Worm (Caenorhabditis elegans) whole organism, young adult: ENCODE data around the gene K07C5.2.

ENCODE experiments used
- B0336.3 ChIP-seq: fragments of 200-800 bp; sonication (Bioruptor generic); IDR thresholded peaks from 2 replicates; pipeline ENCODE4 v1.3.6; 2022; ENCODE audit warnings: missing genetic modification characterization, missing compliant biosample characterization
- C17E4.6 ChIP-seq: fragments of 200-800 bp; sonication (Bioruptor generic); IDR thresholded peaks from 2 replicates; pipeline ENCODE4 v1.3.6; 2022; ENCODE audit warnings: missing genetic modification reagents, missing genetic modification characterization, missing compliant biosample characterization
- F22D6.2 ChIP-seq: sonication (generic microtip); optimal IDR thresholded peaks from 2 replicates; lab custom pipeline; 2016; ENCODE audit warnings: mild to moderate bottlenecking, missing genetic modification characterization, missing compliant biosample characterization
- F33H1.4 ChIP-seq: fragments of 200-800 bp; sonication (Bioruptor generic); IDR thresholded peaks from 2 replicates; pipeline ENCODE4 v1.3.6; 2022; ENCODE audit warnings: missing genetic modification reagents, missing genetic modification characterization, missing compliant biosample characterization
- F37B4.10 ChIP-seq: fragments of 200-800 bp; sonication (Bioruptor generic); IDR thresholded peaks from 2 replicates; pipeline ENCODE4 v1.3.6; 2022; ENCODE audit warnings: missing genetic modification characterization, missing compliant biosample characterization
- F52B5.7 ChIP-seq: sonication (generic microtip); optimal IDR thresholded peaks from 2 replicates; lab custom pipeline; 2016; ENCODE audit warnings: mild to moderate bottlenecking, missing genetic modification characterization, missing compliant biosample characterization
- F55B11.4 ChIP-seq: sonication (generic microtip); optimal IDR thresholded peaks from 2 replicates; lab custom pipeline; 2016; ENCODE audit warnings: missing compliant biosample characterization, missing genetic modification characterization, borderline replicate concordance; ENCODE audit not compliant: insufficient read depth
- F57A8.1 ChIP-seq: fragments of 200-800 bp; sonication (Bioruptor generic); optimal IDR thresholded peaks from 2 replicates; lab custom pipeline; 2018; ENCODE audit warnings: mild to moderate bottlenecking, missing genetic modification characterization, moderate library complexity, missing compliant biosample characterization
- Y53G8AR.9 ChIP-seq: fragments of 200-800 bp; sonication (Bioruptor generic); conservative IDR thresholded peaks from 2 replicates; pipeline ENCODE4 v1.3.6; 2022; ENCODE audit warnings: missing genetic modification reagents, missing genetic modification characterization, missing compliant biosample characterization
- Y67H2A.10 ChIP-seq: fragments of 200-800 bp; sonication (Bioruptor generic); conservative IDR thresholded peaks from 2 replicates; pipeline ENCODE4 v1.3.6; 2022; ENCODE audit warnings: missing genetic modification reagents, missing genetic modification characterization, missing compliant biosample characterization
- Y95B8A.8 ChIP-seq: fragments of 200-800 bp; sonication (Bioruptor generic); IDR thresholded peaks from 2 replicates; pipeline ENCODE4 v1.3.6; 2022; ENCODE audit warnings: missing genetic modification reagents, missing genetic modification characterization, missing compliant biosample characterization
- akir-1 ChIP-seq: fragments of 200-800 bp; sonication (Bioruptor generic); optimal IDR thresholded peaks from 2 replicates; lab custom pipeline; 2018; ENCODE audit warnings: mild to moderate bottlenecking, missing genetic modification characterization, moderate library complexity, missing compliant biosample characterization
- aptf-2 ChIP-seq: fragments of 200-800 bp; sonication (Bioruptor generic); conservative IDR thresholded peaks from 2 replicates; pipeline ENCODE4 v1.3.6; 2022; ENCODE audit warnings: missing genetic modification reagents, missing genetic modification characterization, missing compliant biosample characterization
- attf-3 ChIP-seq: fragments of 200-800 bp; sonication (Bioruptor generic); conservative IDR thresholded peaks from 2 replicates; pipeline ENCODE4 v1.3.6; 2022; ENCODE audit warnings: missing genetic modification reagents, missing genetic modification characterization, missing compliant biosample characterization
- attf-5 ChIP-seq: fragments of 200-800 bp; sonication (Bioruptor generic); optimal IDR thresholded peaks from 2 replicates; lab custom pipeline; 2018; ENCODE audit warnings: mild to moderate bottlenecking, missing genetic modification characterization, missing compliant biosample characterization
- bed-1 ChIP-seq: fragments of 200-800 bp; sonication (Bioruptor generic); IDR thresholded peaks from 2 replicates; pipeline ENCODE4 v1.3.6; 2022; ENCODE audit warnings: missing genetic modification reagents, missing genetic modification characterization, missing compliant biosample characterization
- bed-2 ChIP-seq: fragments of 200-800 bp; sonication (Bioruptor generic); IDR thresholded peaks from 2 replicates; pipeline ENCODE4 v1.3.6; 2022; ENCODE audit warnings: missing genetic modification reagents, missing genetic modification characterization, missing compliant biosample characterization
- ceh-58 ChIP-seq: fragments of 200-800 bp; sonication (Bioruptor generic); IDR thresholded peaks from 2 replicates; pipeline ENCODE4 v1.3.6; 2022; ENCODE audit warnings: missing genetic modification characterization, missing compliant biosample characterization
- dpl-1 ChIP-seq: fragments of 150-350 bp; optimal IDR thresholded peaks from 2 replicates; lab custom pipeline; 2014; ENCODE audit warnings: missing biosample characterization, missing genetic modification reagents, missing genetic modification characterization
- hlh-12 ChIP-seq: sonication (generic microtip); optimal IDR thresholded peaks from 2 replicates; lab custom pipeline; 2016; ENCODE audit warnings: missing genetic modification characterization, missing compliant biosample characterization
- hrde-1 ChIP-seq: sonication (generic microtip); optimal IDR thresholded peaks from 2 replicates; lab custom pipeline; 2016; ENCODE audit warnings: missing genetic modification characterization, mild to moderate bottlenecking, missing compliant biosample characterization, moderate library complexity, missing genotype, missing genetic modification reagents, borderline replicate concordance
- let-526 ChIP-seq: fragments of 200-800 bp; sonication (Bioruptor generic); IDR thresholded peaks from 2 replicates; pipeline ENCODE4 v1.3.6; 2022; ENCODE audit warnings: missing genetic modification reagents, missing genetic modification characterization, missing compliant biosample characterization
- let-607 ChIP-seq, 2 experiments: fragments of 200-800 bp in 1 of 2; sonication (Bioruptor generic) in 1 of 2; sonication (generic microtip) in 1 of 2; optimal IDR thresholded peaks; 2 replicates each; lab custom pipeline; 2016 to 2018; ENCODE audit warnings: mild to moderate bottlenecking in 2 of 2, missing compliant biosample characterization in 2 of 2, missing genetic modification characterization in 2 of 2, moderate library complexity in 2 of 2, missing genotype in 1 of 2
- lin-40 ChIP-seq: sonication (generic microtip); optimal IDR thresholded peaks from 2 replicates; lab custom pipeline; 2016; ENCODE audit warnings: missing genetic modification characterization, mild to moderate bottlenecking, missing compliant biosample characterization, missing genotype, missing genetic modification reagents
- lin-54 ChIP-seq: fragments of 200-800 bp; sonication (Bioruptor generic); optimal IDR thresholded peaks from 2 replicates; lab custom pipeline; 2018; ENCODE audit warnings: mild to moderate bottlenecking, missing genetic modification characterization, missing compliant biosample characterization
- lir-1 ChIP-seq: fragments of 200-800 bp; sonication (Bioruptor generic); conservative IDR thresholded peaks from 2 replicates; pipeline ENCODE4 v1.3.6; 2022; ENCODE audit warnings: missing genetic modification reagents, missing genetic modification characterization, missing compliant biosample characterization
- lsl-1 ChIP-seq: fragments of 200-800 bp; sonication (Bioruptor generic); optimal IDR thresholded peaks from 2 replicates; lab custom pipeline; 2018; ENCODE audit warnings: mild to moderate bottlenecking, missing genetic modification characterization, moderate library complexity, missing compliant biosample characterization
- lsy-27 ChIP-seq: sonication (generic microtip); optimal IDR thresholded peaks from 2 replicates; lab custom pipeline; 2017; ENCODE audit warnings: missing genetic modification characterization, mild to moderate bottlenecking, missing compliant biosample characterization, antibody characterized with exemption, missing genotype, borderline replicate concordance; ENCODE audit not compliant: insufficient read depth
- mxl-1 ChIP-seq: sonication (generic microtip); optimal IDR thresholded peaks from 2 replicates; lab custom pipeline; 2016; ENCODE audit warnings: missing genetic modification characterization, missing compliant biosample characterization
- nhr-80 ChIP-seq: sonication (generic microtip); optimal IDR thresholded peaks from 2 replicates; lab custom pipeline; 2016; ENCODE audit warnings: missing genetic modification characterization, missing compliant biosample characterization
- pha-4 ChIP-seq: fragments of 150-350 bp; sonication (generic microtip); optimal IDR thresholded peaks from 2 replicates; lab custom pipeline; 2014; ENCODE audit warnings: missing biosample characterization, missing genetic modification reagents, missing genetic modification characterization
- sdz-38 ChIP-seq: sonication (generic microtip); optimal IDR thresholded peaks from 2 replicates; lab custom pipeline; 2016; ENCODE audit warnings: missing genotype, missing genetic modification characterization, missing compliant biosample characterization
- sea-2 ChIP-seq: fragments of 200-800 bp; sonication (Bioruptor generic); IDR thresholded peaks from 2 replicates; pipeline ENCODE4 v1.3.6; 2022; ENCODE audit warnings: missing genetic modification characterization, missing compliant biosample characterization
- snpc-1.3 ChIP-seq: sonication (generic microtip); optimal IDR thresholded peaks from 2 replicates; lab custom pipeline; 2017; ENCODE audit warnings: missing genetic modification characterization, mild to moderate bottlenecking, missing compliant biosample characterization, antibody characterized with exemption, moderate library complexity, missing genotype, missing genetic modification reagents; ENCODE audit not compliant: insufficient read depth
- tlf-1 ChIP-seq: fragments of 200-800 bp; sonication (Bioruptor generic); optimal IDR thresholded peaks from 2 replicates; lab custom pipeline; 2018; ENCODE audit warnings: mild to moderate bottlenecking, missing genetic modification characterization, missing compliant biosample characterization
- unc-130 ChIP-seq: sonication (generic microtip); optimal IDR thresholded peaks from 2 replicates; lab custom pipeline; 2016; ENCODE audit warnings: missing genetic modification reagents, missing genetic modification characterization, missing compliant biosample characterization
- xnd-1 ChIP-seq: sonication (generic microtip); optimal IDR thresholded peaks from 2 replicates; lab custom pipeline; 2016; ENCODE audit warnings: missing genotype, missing genetic modification reagents, missing genetic modification characterization, missing compliant biosample characterization
- zfh-2 ChIP-seq: fragments of 200-800 bp; sonication (Bioruptor generic); conservative IDR thresholded peaks from 2 replicates; pipeline ENCODE4 v1.3.6; 2022; ENCODE audit warnings: missing genetic modification reagents, missing genetic modification characterization, missing compliant biosample characterization
- zim-3 ChIP-seq: sonication (generic microtip); optimal IDR thresholded peaks from 2 replicates; lab custom pipeline; 2017; ENCODE audit warnings: mild to moderate bottlenecking, missing genetic modification characterization, moderate library complexity, missing compliant biosample characterization
- ztf-22 ChIP-seq: fragments of 200-800 bp; sonication (Bioruptor generic); optimal IDR thresholded peaks from 2 replicates; lab custom pipeline; 2018; ENCODE audit warnings: mild to moderate bottlenecking, missing genetic modification characterization, moderate library complexity, missing compliant biosample characterization
- ztf-25 ChIP-seq: fragments of 200-800 bp; sonication (Bioruptor generic); IDR thresholded peaks from 2 replicates; pipeline ENCODE4 v1.3.6; 2022; ENCODE audit warnings: missing genetic modification reagents, missing genetic modification characterization, missing compliant biosample characterization
- ztf-28 ChIP-seq: fragments of 200-800 bp; sonication (Bioruptor generic); IDR thresholded peaks from 2 replicates; pipeline ENCODE4 v1.3.6; 2022; ENCODE audit warnings: missing genetic modification reagents, missing genetic modification characterization, missing compliant biosample characterization
- ztf-6 ChIP-seq: fragments of 200-800 bp; sonication (Bioruptor generic); IDR thresholded peaks from 2 replicates; pipeline ENCODE4 v1.3.6; 2022; ENCODE audit warnings: missing genetic modification reagents, missing genetic modification characterization, missing compliant biosample characterization

Gene K07C5.2

ce11 chrV:10320101-10320761, 19.1 kb upstream of the K07C5.2 start, which contains the start of the genes gna-1 and B0024.13 (continued):
- TF ChIP-seq lsy-27 (tag; lab: Kevin White, UChicago) = no peak
- peak in 1 of 2 experiments; percentile 45 for TF ChIP-seq let-607 (tag; optimal IDR thresholded peaks at IDR 0.05; lab: Kevin White, UChicago)
- no peak for TF ChIP-seq aptf-2 (GFP tag; lab: Robert Waterston, UW)
- peak; percentile 56; the same call in 1 of the 2 replicates for TF ChIP-seq lir-1 (GFP tag; lab: Robert Waterston, UW)
- TF ChIP-seq unc-130 (GFP tag; lab: Kevin White, UChicago) = peak; percentile 47
- TF ChIP-seq F33H1.4 (GFP tag; lab: Robert Waterston, UW) = peak; percentile 33; the same call in 1 of the 2 replicates
- TF ChIP-seq C17E4.6 = no peak
- TF ChIP-seq tlf-1 (GFP tag; lab: Kevin White, UChicago) = peak; percentile 19
- no peak for TF ChIP-seq ceh-58
- TF ChIP-seq F37B4.10 (GFP tag; lab: Robert Waterston, UW) = no peak
- TF ChIP-seq lsl-1 (GFP tag; lab: Kevin White, UChicago) = peak; percentile 24
- TF ChIP-seq F52B5.7 = no peak

- TF ChIP-seq C17E4.6 (no peak), sdz-38 (tag; lab: Kevin White, UChicago) (no peak), let-526 (no peak), sea-2 (GFP tag; lab: Robert Waterston, UW) (no peak), F57A8.1 (GFP tag; lab: Kevin White, UChicago) (no peak), Y95B8A.8 (GFP tag; lab: Robert Waterston, UW) (no peak), bed-1 (no peak), ztf-6 (no peak), dpl-1 (GFP tag; lab: Kevin White, UChicago) (no peak), akir-1 (GFP tag; lab: Kevin White, UChicago) (no peak), tlf-1 (GFP tag; lab: Kevin White, UChicago) (no peak), Y67H2A.10 (no peak), ztf-28 (GFP tag; lab: Robert Waterston, UW) (no peak), nhr-80 (tag; lab: Kevin White, UChicago) (no peak), zim-3 (tag; lab: Kevin White, UChicago) (no peak), hrde-1 (tag; lab: Kevin White, UChicago) (no peak), F33H1.4 (GFP tag; lab: Robert Waterston, UW) (no peak), lin-40 (tag; lab: Kevin White, UChicago) (no peak)
Observed at ce11 chrV:10323537-10323936, 15.8 kb upstream of the K07C5.2 start.

- TF ChIP-seq mxl-1 (tag; lab: Kevin White, UChicago) (no peak), attf-3 (GFP tag; lab: Robert Waterston, UW) (no peak), lin-54 (GFP tag; lab: Kevin White, UChicago) (no peak), F22D6.2 (tag; lab: Kevin White, UChicago) (no peak), Y53G8AR.9 (GFP tag; lab: Robert Waterston, UW) (no peak), snpc-1.3 (no peak), C17E4.6 (no peak), xnd-1 (tag; lab: Kevin White, UChicago) (no peak), B0336.3 (GFP tag; lab: Robert Waterston, UW) (no peak), pha-4 (tag; lab: Kevin White, UChicago) (no peak), let-607 (tag; optimal IDR thresholded peaks at IDR 0.05; lab: Kevin White, UChicago) (no peak), ztf-22 (GFP tag; lab: Kevin White, UChicago) (no peak), ztf-25 (GFP tag; lab: Robert Waterston, UW) (no peak), hlh-12 (no peak), bed-2 (GFP tag; lab: Robert Waterston, UW) (no peak), sdz-38 (tag; lab: Kevin White, UChicago) (no peak), zfh-2 (no peak), F55B11.4 (tag; lab: Kevin White, UChicago) (no peak), F33H1.4 (GFP tag; lab: Robert Waterston, UW) (no peak), attf-5 (no peak)
Observed at ce11 chrV:10328080-10328479, 11.2 kb upstream of the K07C5.2 start.
